Worm (Caenorhabditis elegans): ENCODE data around the gene Y5H2B.3.
"Not testable (repeated sequence)": the region's sequence is repeated elsewhere in the genome, so short reads cannot be mapped to it uniquely, and the experiment has no call there.

Y5H2B.3 gene

DNA sequence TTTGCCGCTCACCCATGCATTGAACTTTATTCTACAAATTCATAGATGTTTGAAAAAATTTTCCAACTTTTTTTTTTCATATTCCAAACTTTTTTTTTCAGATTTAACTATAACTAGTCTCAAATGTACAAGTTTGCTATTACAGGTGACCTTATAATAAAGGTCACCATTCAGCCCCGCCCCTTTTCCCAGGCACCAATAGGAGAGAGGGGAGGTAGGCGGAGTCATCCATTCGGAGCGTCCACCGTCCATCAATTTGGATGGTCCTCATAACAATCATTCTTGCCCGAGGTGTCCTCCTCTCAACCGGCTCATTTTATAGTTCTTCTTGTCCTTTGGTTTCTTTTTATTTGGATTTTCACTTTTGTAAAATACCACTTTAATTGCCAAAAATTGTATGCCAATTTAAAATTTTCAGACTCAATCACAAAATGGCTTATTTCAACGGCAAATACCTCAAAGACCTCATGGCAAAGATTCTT, at the start of gene Y5H2B.3:
Gene Y5H2B.3, plus strand, starts transcription at position 432 of the 482 bp plus-strand sequence.
- TF ChIP-seq mel-28 (tag; optimal IDR thresholded peaks at IDR 0.05; ENCODE audit: borderline replicate concordance) (no peak), Y79H2A.3 (GFP tag; conservative IDR thresholded peaks at IDR 0.05) (no peak), ceh-91 (GFP tag; IDR thresholded peaks at IDR 0.05) (no peak), lin-26 (GFP tag; IDR thresholded peaks at IDR 0.05) (no peak), madf-6 (GFP tag; IDR thresholded peaks at IDR 0.05) (no peak), tbp1 (GFP tag; optimal IDR thresholded peaks at IDR 0.05) (no peak), lin-40 (tag; optimal IDR thresholded peaks at IDR 0.05) (no peak)

DNA sequence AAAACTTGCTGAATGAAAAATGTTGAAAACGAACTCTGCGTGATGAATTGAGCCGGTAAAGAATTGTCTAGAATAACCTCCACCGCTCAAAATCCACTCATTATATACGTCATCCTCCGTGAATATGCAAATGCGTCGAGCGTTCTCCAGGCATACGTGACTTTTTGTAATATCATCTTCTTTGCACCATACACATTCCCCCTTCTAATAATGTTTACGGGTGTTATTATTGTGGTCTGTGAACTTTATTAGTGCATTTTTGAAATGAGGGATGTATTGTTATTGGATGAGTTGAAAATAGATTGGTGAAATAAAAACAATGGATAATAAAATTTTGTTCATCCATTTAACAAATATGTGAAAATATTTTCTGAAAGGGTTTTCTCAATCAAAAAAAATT, 48.2 kb upstream of the Y5H2B.3 start, which contains the start of gene F22F7.7:
Gene F22F7.7, minus strand, starts transcription at position 125 of the 400 bp plus-strand sequence.
- no peak for TF ChIP-seq F49E8.2 (tag; optimal IDR thresholded peaks at IDR 0.05; ENCODE audit: insufficient read depth)
- TF ChIP-seq ceh-58 (GFP tag; IDR thresholded peaks at IDR 0.05) = no peak
- no peak for TF ChIP-seq athp-1 (tag; optimal IDR thresholded peaks at IDR 0.05)
- TF ChIP-seq dpff-1 (tag; optimal IDR thresholded peaks at IDR 0.05) = no peak
- TF ChIP-seq Y67H2A.10 (GFP tag; conservative IDR thresholded peaks at IDR 0.05) = no peak

DNA sequence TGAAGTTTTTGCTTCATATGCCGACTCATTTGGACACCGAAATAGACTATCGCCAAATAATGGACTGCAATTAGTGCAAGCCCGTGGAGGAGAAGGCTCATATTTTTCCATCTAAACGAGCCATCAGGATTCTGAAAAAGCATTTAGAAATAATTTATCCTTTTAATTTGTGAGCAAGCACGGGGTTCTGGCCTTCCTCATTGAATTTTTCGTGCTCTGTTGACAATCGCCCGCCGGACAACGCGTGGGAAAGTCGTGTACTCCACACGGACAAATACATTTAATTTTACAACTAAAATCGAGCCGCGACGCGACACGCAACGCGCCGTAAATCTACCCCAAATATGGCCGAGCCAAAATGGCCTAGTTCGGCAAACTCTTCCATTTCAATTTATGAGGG, 43.7 kb upstream of the Y5H2B.3 start, which contains the start of gene F22F7.12:
Gene F22F7.12, minus strand, starts transcription at position 101 of the 400 bp plus-strand sequence.
- not testable (repeated sequence) for TF ChIP-seq hsf-1, mcd-1, D2030.7 (GFP tag; IDR thresholded peaks at IDR 0.05)

DNA sequence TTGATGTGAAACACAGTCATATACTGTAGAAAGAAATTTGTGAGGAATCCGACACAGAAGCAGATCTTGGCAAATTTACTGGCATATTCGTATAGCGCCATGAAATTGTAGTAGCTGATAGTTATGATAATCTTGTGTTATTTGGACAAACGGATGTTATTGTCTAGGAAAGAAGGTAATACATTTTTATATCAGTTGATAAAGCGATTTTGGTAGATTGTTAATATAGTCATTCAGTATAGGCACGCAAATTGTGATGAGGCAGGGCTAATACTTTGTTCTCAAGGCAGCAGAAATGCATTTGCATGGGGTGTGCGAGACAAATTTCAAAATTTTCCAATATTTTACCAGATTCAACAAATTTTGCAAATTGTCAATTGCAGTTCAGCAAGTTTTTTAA, 42.1 kb upstream of the Y5H2B.3 start, which contains the start of gene str-52:
Gene str-52, minus strand, starts transcription at position 101 of the 400 bp plus-strand sequence.
- no peak for TF ChIP-seq hsf-1 (GFP tag; IDR thresholded peaks at IDR 0.05)
- no peak for TF ChIP-seq lsl-1 (GFP tag; optimal IDR thresholded peaks at IDR 0.05)
- no peak for TF ChIP-seq cebp-2 (GFP tag; IDR thresholded peaks at IDR 0.05)
- TF ChIP-seq zim-3 (tag; optimal IDR thresholded peaks at IDR 0.05) = no peak
- no peak for TF ChIP-seq madf-8 (GFP tag; conservative IDR thresholded peaks at IDR 0.05)
- no peak for TF ChIP-seq B0336.3 (GFP tag; IDR thresholded peaks at IDR 0.05)
- no peak for TF ChIP-seq F37B4.10 (GFP tag; IDR thresholded peaks at IDR 0.05)
- no peak for TF ChIP-seq mcd-1 (GFP tag; IDR thresholded peaks at IDR 0.05)
- no peak for TF ChIP-seq ztf-25 (GFP tag; IDR thresholded peaks at IDR 0.05)
- TF ChIP-seq hmg-20 (GFP tag; IDR thresholded peaks at IDR 0.05) = no peak
- TF ChIP-seq ztf-18 (tag; optimal IDR thresholded peaks at IDR 0.05) = no peak
- no peak for TF ChIP-seq pbrm-1 (GFP tag; IDR thresholded peaks at IDR 0.05)
- TF ChIP-seq nhr-80 (tag; optimal IDR thresholded peaks at IDR 0.05) = no peak
- TF ChIP-seq T07F8.4 (tag; optimal IDR thresholded peaks at IDR 0.05) = no peak

DNA sequence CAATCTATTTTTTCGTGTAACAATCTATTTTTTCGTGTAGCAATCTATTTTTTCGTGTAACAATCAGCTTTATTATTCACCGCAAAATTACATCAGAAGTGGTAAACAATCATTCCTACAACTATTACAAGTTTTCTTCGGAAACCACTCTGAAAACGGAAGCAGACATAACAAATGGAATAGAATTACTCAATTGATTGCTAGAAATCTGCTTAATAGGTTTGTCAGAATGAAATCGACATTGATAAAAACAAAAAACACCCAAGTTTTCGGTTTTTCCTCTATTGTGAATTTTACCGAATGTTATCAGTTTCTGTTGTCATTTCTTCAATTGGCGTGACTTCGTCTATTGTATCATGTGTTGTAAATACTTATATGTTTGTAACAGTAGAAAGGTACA, 41.3 kb upstream of the Y5H2B.3 start, which contains the start of gene srbc-20:
Gene srbc-20, plus strand, starts transcription at position 301 of the 400 bp plus-strand sequence.
- TF ChIP-seq T07F8.4 (tag; optimal IDR thresholded peaks at IDR 0.05) (no peak), hlh-12 (tag; optimal IDR thresholded peaks at IDR 0.05) (no peak), F23B12.7 (tag; optimal IDR thresholded peaks at IDR 0.05; ENCODE audit: insufficient read depth) (no peak), rec-8 (tag; optimal IDR thresholded peaks at IDR 0.05) (no peak), athp-1 (tag; optimal IDR thresholded peaks at IDR 0.05) (no peak), pha-4 (tag; optimal IDR thresholded peaks at IDR 0.05) (no peak), somi-1 (GFP tag; optimal IDR thresholded peaks at IDR 0.05) (no peak), nhr-179 (tag; optimal IDR thresholded peaks at IDR 0.05) (no peak), zfh-2 (GFP tag; conservative IDR thresholded peaks at IDR 0.05) (no peak), tbx-9 (tag; optimal IDR thresholded peaks at IDR 0.05; ENCODE audit: borderline replicate concordance) (no peak), tbp1 (GFP tag; optimal IDR thresholded peaks at IDR 0.05) (no peak), nfya-2 (GFP tag; IDR thresholded peaks at IDR 0.05) (no peak), ceh-27 (GFP tag; optimal IDR thresholded peaks at IDR 0.05) (no peak), lsl-1 (GFP tag; optimal IDR thresholded peaks at IDR 0.05) (no peak), attf-5 (GFP tag; optimal IDR thresholded peaks at IDR 0.05) (no peak), unc-130 (GFP tag; optimal IDR thresholded peaks at IDR 0.05) (no peak), lag-1 (GFP tag; IDR thresholded peaks at IDR 0.05) (no peak), lin-40 (tag; optimal IDR thresholded peaks at IDR 0.05) (no peak), cebp-2 (GFP tag; IDR thresholded peaks at IDR 0.05) (no peak), aptf-3 (GFP tag; IDR thresholded peaks at IDR 0.05) (no peak)

Data from whole organism, young adult.